Fruit fly (Drosophila melanogaster) whole organism, embryonic: Measurements from ENCODE around the gene CG33203.

Experiments
- Awh ChIP-seq: fragments of 200-800 bp; sonication (Bioruptor generic); IDR thresholded peaks from 2 replicates; pipeline ENCODE4, ENCODE4 v1.3.6; 2022; ENCODE audit warnings: missing biosample characterization, missing genetic modification characterization
- B-H1 ChIP-seq: fragments of 200-800 bp; sonication (Bioruptor generic); IDR thresholded peaks from 3 replicates; pipeline ENCODE4 v1.3.6; 2022; ENCODE audit warnings: missing biosample characterization, missing genetic modification characterization
- CG10209 ChIP-seq: fragments of 200-800 bp; sonication (Bioruptor generic); optimal IDR thresholded peaks from 3 replicates; lab custom pipeline; 2017; ENCODE audit warnings: missing biosample characterization, mild to moderate bottlenecking, missing genetic modification characterization, missing genetic modification reagents
- CG11093 ChIP-seq: fragments of 200-800 bp; sonication (Bioruptor generic); IDR thresholded peaks from 3 replicates; pipeline ENCODE4 v1.3.6; 2022; ENCODE audit warnings: missing biosample characterization, missing genetic modification characterization
- CG12942 ChIP-seq: fragments of 200-800 bp; sonication (Bioruptor generic); optimal IDR thresholded peaks from 3 replicates; lab custom pipeline; 2016; ENCODE audit warnings: missing biosample characterization, missing genetic modification characterization
- CG15479 ChIP-seq: fragments of 200-800 bp; sonication (Bioruptor generic); optimal IDR thresholded peaks from 3 replicates; lab custom pipeline; 2019; ENCODE audit warnings: missing biosample characterization, mild to moderate bottlenecking, missing genetic modification characterization, moderate library complexity
- CG16813 ChIP-seq: fragments of 200-800 bp; sonication (Bioruptor generic); IDR thresholded peaks from 3 replicates; pipeline ENCODE4 v1.3.6; 2022; ENCODE audit warnings: missing biosample characterization, missing genetic modification characterization; ENCODE audit not compliant: partially characterized antibody
- CG18011 ChIP-seq: fragments of 200-800 bp; sonication (Bioruptor generic); optimal IDR thresholded peaks from 2 replicates; lab custom pipeline; 2017; ENCODE audit warnings: missing biosample characterization, missing genetic modification characterization, mild to moderate bottlenecking, moderate library complexity, missing genotype
- CG18262 ChIP-seq: fragments of 200-800 bp; optimal IDR thresholded peaks from 3 replicates; lab custom pipeline; 2019; ENCODE audit warnings: missing biosample characterization, mild to moderate bottlenecking, missing genetic modification characterization, moderate library complexity
- CG33213 ChIP-seq: fragments of 200-800 bp; sonication (Bioruptor generic); optimal IDR thresholded peaks from 3 replicates; lab custom pipeline; 2016; ENCODE audit warnings: missing biosample characterization, missing genetic modification characterization
- CG34224 ChIP-seq: fragments of 200-800 bp; sonication (Bioruptor generic); IDR thresholded peaks from 3 replicates; pipeline ENCODE4 v1.3.6; 2022; ENCODE audit warnings: missing biosample characterization, missing genetic modification characterization; ENCODE audit not compliant: partially characterized antibody
- CG34422 ChIP-seq: fragments of 200-800 bp; sonication (Bioruptor generic); IDR thresholded peaks from 3 replicates; pipeline ENCODE4 v1.3.6; 2022; ENCODE audit warnings: missing biosample characterization, missing genetic modification characterization
- CG4404 ChIP-seq: fragments of 200-800 bp; sonication (Bioruptor generic); IDR thresholded peaks from 2 replicates; pipeline ENCODE4 v1.3.6; 2022; ENCODE audit warnings: missing biosample characterization, missing genetic modification characterization
- CG6689 ChIP-seq: fragments of 200-800 bp; sonication (Bioruptor generic); IDR thresholded peaks from 2 replicates; pipeline ENCODE4 v1.3.6; 2022; ENCODE audit warnings: missing biosample characterization, missing genetic modification characterization
- CG6854 ChIP-seq: fragments of 200-800 bp; sonication (Bioruptor generic); optimal IDR thresholded peaks from 3 replicates; lab custom pipeline; 2017; ENCODE audit warnings: missing biosample characterization, mild to moderate bottlenecking, missing genetic modification characterization
- CG7271 ChIP-seq: fragments of 200-800 bp; sonication (Bioruptor generic); optimal IDR thresholded peaks from 2 replicates; lab custom pipeline; 2018; ENCODE audit warnings: missing biosample characterization, mild to moderate bottlenecking, missing genetic modification characterization, moderate library complexity
- CG7372 ChIP-seq: fragments of 200-800 bp; sonication (Bioruptor generic); IDR thresholded peaks from 2 replicates; pipeline ENCODE4 v1.3.6; 2022; ENCODE audit warnings: missing biosample characterization, missing genetic modification characterization
- CG8924 ChIP-seq: fragments of 200-800 bp; optimal IDR thresholded peaks from 3 replicates; lab custom pipeline; 2019; ENCODE audit warnings: missing biosample characterization, mild to moderate bottlenecking, missing genetic modification characterization, moderate library complexity
- CG9727 ChIP-seq: fragments of 200-800 bp; sonication (Bioruptor generic); optimal IDR thresholded peaks from 3 replicates; lab custom pipeline; 2017; ENCODE audit warnings: missing biosample characterization, mild to moderate bottlenecking, missing genetic modification characterization
- CoRest ChIP-seq: fragments of 200-800 bp; sonication (Bioruptor generic); optimal IDR thresholded peaks from 3 replicates; lab custom pipeline; 2018; ENCODE audit warnings: missing biosample characterization, mild to moderate bottlenecking, missing genetic modification characterization, moderate library complexity
- Dbx ChIP-seq: fragments of 200-800 bp; sonication (Bioruptor generic); IDR thresholded peaks from 3 replicates; pipeline ENCODE4 v1.3.6; 2022; ENCODE audit warnings: missing biosample characterization, missing genetic modification characterization
- Dip2 ChIP-seq: fragments of 200-800 bp; sonication (Bioruptor generic); IDR thresholded peaks from 2 replicates; pipeline ENCODE4 v1.3.6; 2022; ENCODE audit warnings: missing biosample characterization, missing genetic modification characterization
- Dll ChIP-seq: fragments of 200-800 bp; sonication (Bioruptor generic); IDR thresholded peaks from 4 replicates; pipeline ENCODE4 v1.3.6; 2022; ENCODE audit warnings: missing biosample characterization, missing genetic modification characterization; ENCODE audit not compliant: partially characterized antibody
- Drgx ChIP-seq: fragments of 200-800 bp; sonication (Bioruptor generic); IDR thresholded peaks from 2 replicates; pipeline ENCODE4 v1.3.6; 2022; ENCODE audit warnings: missing biosample characterization, missing genetic modification characterization
- ERR ChIP-seq: fragments of 200-800 bp; sonication (Bioruptor generic); optimal IDR thresholded peaks from 2 replicates; lab custom pipeline; 2016; ENCODE audit warnings: missing biosample characterization, missing genetic modification characterization
- Hr39 ChIP-seq: fragments of >200 bp; optimal IDR thresholded peaks from 2 replicates; lab custom pipeline; 2017
- Lim3 ChIP-seq: fragments of 200-800 bp; sonication (Bioruptor generic); IDR thresholded peaks from 2 replicates; pipeline ENCODE4 v1.3.6; 2022; ENCODE audit warnings: missing biosample characterization, missing genetic modification characterization
- Nf-YC ChIP-seq: fragments of 200-800 bp; optimal IDR thresholded peaks from 3 replicates; lab custom pipeline; 2019; ENCODE audit warnings: missing biosample characterization, mild to moderate bottlenecking, missing genetic modification characterization, moderate library complexity
- Oaz ChIP-seq: fragments of 200-800 bp; sonication (Bioruptor generic); IDR thresholded peaks from 2 replicates; pipeline ENCODE4 v1.3.6; 2022; ENCODE audit warnings: missing biosample characterization, missing genetic modification characterization
- Scr ChIP-seq: fragments of 200-800 bp; sonication (Bioruptor generic); IDR thresholded peaks from 2 replicates; pipeline ENCODE4 v1.3.6; 2022; ENCODE audit warnings: missing biosample characterization, missing genetic modification characterization; ENCODE audit not compliant: partially characterized antibody
- Sox102F ChIP-seq: fragments of 200-800 bp; sonication (Bioruptor generic); optimal IDR thresholded peaks from 2 replicates; lab custom pipeline; 2018; ENCODE audit warnings: missing biosample characterization, mild to moderate bottlenecking, missing genetic modification characterization, moderate library complexity
- Sry-β ChIP-seq: fragments of 200-800 bp; sonication (Bioruptor generic); optimal IDR thresholded peaks from 2 replicates; lab custom pipeline; 2018; ENCODE audit warnings: missing biosample characterization, mild to moderate bottlenecking, missing genetic modification characterization, moderate library complexity
- Vsx1 ChIP-seq: fragments of 200-800 bp; sonication (Bioruptor generic); optimal IDR thresholded peaks from 2 replicates; lab custom pipeline; 2017; ENCODE audit warnings: missing biosample characterization, mild to moderate bottlenecking, missing genetic modification characterization, missing genetic modification reagents
- ac ChIP-seq: fragments of 200-800 bp; sonication (Bioruptor generic); optimal IDR thresholded peaks from 3 replicates; lab custom pipeline; 2017; ENCODE audit warnings: missing biosample characterization, mild to moderate bottlenecking, missing genetic modification characterization
- aop ChIP-seq: fragments of 200-800 bp; sonication (Bioruptor generic); IDR thresholded peaks from 2 replicates; pipeline ENCODE4 v1.3.6; 2022; ENCODE audit warnings: missing biosample characterization, missing genetic modification characterization
- ash1 ChIP-seq: fragments of 200-800 bp; sonication (Bioruptor generic); optimal IDR thresholded peaks from 2 replicates; lab custom pipeline; 2018; ENCODE audit warnings: missing biosample characterization, mild to moderate bottlenecking, missing genetic modification characterization
- br ChIP-seq: fragments of >200 bp; optimal IDR thresholded peaks from 2 replicates; lab custom pipeline; 2017
- disco-r ChIP-seq: fragments of 200-800 bp; sonication (Bioruptor generic); optimal IDR thresholded peaks from 2 replicates; lab custom pipeline; 2016; ENCODE audit warnings: missing biosample characterization, missing genetic modification characterization
- gcm2 ChIP-seq: fragments of 200-800 bp; sonication (Bioruptor generic); optimal IDR thresholded peaks from 2 replicates; lab custom pipeline; 2016; ENCODE audit warnings: missing biosample characterization, missing genetic modification characterization
- gsb-n ChIP-seq: fragments of 200-800 bp; sonication (Bioruptor generic); optimal IDR thresholded peaks from 3 replicates; lab custom pipeline; 2018; ENCODE audit warnings: missing biosample characterization, mild to moderate bottlenecking, missing genetic modification characterization
- ind ChIP-seq: fragments of 200-800 bp; sonication (Bioruptor generic); optimal IDR thresholded peaks from 3 replicates; lab custom pipeline; 2016; ENCODE audit warnings: missing biosample characterization, missing genetic modification characterization
- kah ChIP-seq: fragments of 200-800 bp; sonication (Bioruptor generic); optimal IDR thresholded peaks from 2 replicates; lab custom pipeline; 2018; ENCODE audit warnings: missing biosample characterization, mild to moderate bottlenecking, missing genetic modification characterization
- nerfin-2 ChIP-seq: fragments of 200-800 bp; sonication (Bioruptor generic); IDR thresholded peaks from 2 replicates; pipeline ENCODE4 v1.3.6; 2022; ENCODE audit warnings: missing biosample characterization, missing genetic modification characterization; ENCODE audit not compliant: partially characterized antibody
- prd ChIP-seq, 3 experiments: fragments of >200 bp in 2 of 3; fragments of 200-800 bp in 1 of 3; sonication (Bioruptor generic) in 1 of 3; optimal IDR thresholded peaks in 2 of 3; IDR thresholded peaks in 1 of 3; 2 replicates in 2 of 3; 3 replicates in 1 of 3; pipeline versions ENCODE4 v1.3.6 to Lab custom; 2017 to 2022; ENCODE audit warnings: missing biosample characterization in 1 of 3, missing genetic modification characterization in 1 of 3
- pros ChIP-seq: fragments of 200-800 bp; sonication (Bioruptor generic); optimal IDR thresholded peaks from 3 replicates; lab custom pipeline; 2019; ENCODE audit warnings: missing biosample characterization, mild to moderate bottlenecking, missing genetic modification characterization, moderate library complexity
- sens ChIP-seq: fragments of 200-800 bp; sonication (Bioruptor generic); peaks from one replicate; lab custom pipeline; 2016; ENCODE audit warnings: missing biosample characterization, missing genetic modification characterization
- sens-2 ChIP-seq: fragments of 200-800 bp; sonication (Bioruptor generic); IDR thresholded peaks from 2 replicates; pipeline ENCODE4 v1.3.6; 2022; ENCODE audit warnings: missing biosample characterization, missing genetic modification characterization
- trh ChIP-seq: fragments of 200-800 bp; sonication (Bioruptor generic); optimal IDR thresholded peaks from 2 replicates; lab custom pipeline; 2016; ENCODE audit warnings: missing biosample characterization, missing genetic modification characterization
- wek ChIP-seq: fragments of 200-800 bp; sonication (Bioruptor generic); optimal IDR thresholded peaks from 3 replicates; lab custom pipeline; 2018; ENCODE audit warnings: missing biosample characterization, mild to moderate bottlenecking, missing genetic modification characterization, moderate library complexity
- yki ChIP-seq: fragments of >200 bp; optimal IDR thresholded peaks from 3 replicates; lab custom pipeline; 2018
- zen ChIP-seq: fragments of 200-800 bp; sonication (Bioruptor generic); optimal IDR thresholded peaks from 3 replicates; lab custom pipeline; 2018; ENCODE audit warnings: missing biosample characterization, mild to moderate bottlenecking, missing genetic modification characterization, moderate library complexity

Gene CG33203

DNA sequence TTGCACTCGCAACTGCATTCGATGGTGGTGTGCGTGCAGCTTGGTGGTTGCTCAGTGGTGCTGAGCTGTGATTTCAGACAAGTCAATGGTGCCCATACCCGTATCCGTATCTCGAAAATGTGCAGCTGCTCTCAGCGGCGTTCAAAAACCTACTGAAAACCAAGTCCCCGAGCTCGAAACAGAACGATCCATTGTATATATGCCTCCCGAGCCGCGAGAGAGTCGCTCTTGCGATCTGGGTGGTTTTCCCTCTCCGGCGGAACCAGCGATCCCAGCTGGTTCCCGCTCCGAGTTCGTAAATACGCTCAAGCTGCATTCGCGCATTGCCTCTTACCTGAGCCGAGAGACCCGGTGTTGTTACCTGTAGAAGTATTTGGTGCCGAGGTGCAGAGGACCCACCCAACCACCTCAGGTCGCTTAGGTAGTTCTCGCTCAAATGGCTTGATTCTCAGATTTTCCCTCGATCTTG is 28.4 kb downstream of the CG33203 start, which contains the start of gene Inx3 (continued):
- TF ChIP-seq ac (GFP tag; lab: Kevin White, UChicago): peak; percentile 46
- TF ChIP-seq CG7372 (GFP tag; lab: Robert Waterston, UW): no peak
- no peak for TF ChIP-seq zen (tag; lab: Kevin White, UChicago)
- TF ChIP-seq trh (GFP tag; lab: Kevin White, UChicago): no peak
- no peak for TF ChIP-seq disco-r
- no peak for TF ChIP-seq Dbx (GFP tag; lab: Robert Waterston, UW)
- TF ChIP-seq Dip2 (GFP tag; lab: Robert Waterston, UW): no peak
- peak; percentile 86 for TF ChIP-seq sens (GFP tag; lab: Kevin White, UChicago)
- TF ChIP-seq wek (GFP tag; lab: Kevin White, UChicago): peak; percentile 4
- no peak for TF ChIP-seq br
- peak; percentile 69 for TF ChIP-seq pros (GFP tag; lab: Kevin White, UChicago)
- no peak for TF ChIP-seq CG9727
- TF ChIP-seq CG34224 (GFP tag; lab: Robert Waterston, UW): no peak
- TF ChIP-seq Lim3: no peak
- no peak for TF ChIP-seq CG12942 (GFP tag; lab: Kevin White, UChicago)
- no peak for TF ChIP-seq Hr39 (lab: Kevin White, UChicago)
- peak; percentile 76 for TF ChIP-seq sens-2
- no peak; the same call in 1 of the 2 replicates for TF ChIP-seq Scr (GFP tag; lab: Robert Waterston, UW)
- TF ChIP-seq gcm2 (GFP tag; lab: Kevin White, UChicago): no peak
- TF ChIP-seq kah (GFP tag; lab: Kevin White, UChicago): peak; percentile 55
- peak; percentile 45; the same call in 1 of the 3 replicates for TF ChIP-seq CG34422 (GFP tag; lab: Robert Waterston, UW)
- peak; percentile 30; the same call in 1 of the 3 replicates for TF ChIP-seq CG16813 (GFP tag; lab: Robert Waterston, UW)
- no peak for TF ChIP-seq CG18011 (GFP tag; lab: Kevin White, UChicago)
- no peak for TF ChIP-seq CG4404 (GFP tag; lab: Robert Waterston, UW)
- TF ChIP-seq ERR (GFP tag; lab: Kevin White, UChicago): no peak
- TF ChIP-seq CG33213: no peak
- no peak for TF ChIP-seq Vsx1 (GFP tag; lab: Kevin White, UChicago)
- TF ChIP-seq Drgx (GFP tag; lab: Robert Waterston, UW): 0 out of 2 replicates have a peak, but pooled peaks have one; percentile 26
- no peak for TF ChIP-seq aop
- TF ChIP-seq CG8924 (tag; lab: Kevin White, UChicago): peak; percentile 37
- peak; percentile 31 for TF ChIP-seq yki (lab: Kevin White, UChicago)
- peak; percentile 21 for TF ChIP-seq Nf-YC (tag; lab: Kevin White, UChicago)
- TF ChIP-seq CG11093: no peak
- TF ChIP-seq CG7271 (tag; lab: Kevin White, UChicago): peak; percentile 40
- TF ChIP-seq CG10209: no peak
- TF ChIP-seq ash1: no peak
- TF ChIP-seq prd (optimal IDR thresholded peaks at IDR 0.05; lab: Kevin White, UChicago): no peak
- TF ChIP-seq prd (GFP tag; IDR thresholded peaks at IDR 0.05; lab: Robert Waterston, UW): no peak
- TF ChIP-seq ind (GFP tag; lab: Kevin White, UChicago): no peak
- no peak for TF ChIP-seq Awh (GFP tag; lab: Robert Waterston, UW)
- TF ChIP-seq Dll (GFP tag; lab: Robert Waterston, UW): no peak
- no peak for TF ChIP-seq CoRest
- TF ChIP-seq gsb-n (tag; lab: Kevin White, UChicago): no peak
- TF ChIP-seq Sox102F: no peak
- peak; percentile 92 for TF ChIP-seq CG15479 (GFP tag; lab: Kevin White, UChicago)
- TF ChIP-seq CG6854: peak; percentile 7
- TF ChIP-seq CG6689 (GFP tag; lab: Robert Waterston, UW): no peak
- no peak for TF ChIP-seq B-H1 (GFP tag; lab: Robert Waterston, UW)
- TF ChIP-seq CG18262 (tag; lab: Kevin White, UChicago): no peak
- no peak for TF ChIP-seq Sry-β (GFP tag; lab: Kevin White, UChicago)
- no peak for TF ChIP-seq nerfin-2
- TF ChIP-seq Oaz (GFP tag; lab: Robert Waterston, UW): no peak
